Worm (Caenorhabditis elegans) whole organism, young adult: ENCODE data around the gene twk-20.

Source experiments
- B0019.2 ChIP-seq: fragments of 200-800 bp; sonication (Bioruptor generic); conservative IDR thresholded peaks from 2 replicates; pipeline ENCODE4 v1.3.6; 2022; ENCODE audit warnings: missing genetic modification reagents, missing genetic modification characterization, missing compliant biosample characterization
- F33H1.4 ChIP-seq: fragments of 200-800 bp; sonication (Bioruptor generic); IDR thresholded peaks from 2 replicates; pipeline ENCODE4 v1.3.6; 2022; ENCODE audit warnings: missing genetic modification reagents, missing genetic modification characterization, missing compliant biosample characterization
- F37B4.10 ChIP-seq: fragments of 200-800 bp; sonication (Bioruptor generic); IDR thresholded peaks from 2 replicates; pipeline ENCODE4 v1.3.6; 2022; ENCODE audit warnings: missing genetic modification characterization, missing compliant biosample characterization
- F39B2.1 ChIP-seq: fragments of 200-800 bp; sonication (Bioruptor generic); IDR thresholded peaks from 2 replicates; pipeline ENCODE4 v1.3.6; 2022; ENCODE audit warnings: missing genetic modification reagents, missing genetic modification characterization, missing compliant biosample characterization
- F49E8.2 ChIP-seq: sonication (generic microtip); optimal IDR thresholded peaks from 3 replicates; lab custom pipeline; 2017; ENCODE audit warnings: missing genetic modification characterization, mild to moderate bottlenecking, missing compliant biosample characterization, antibody characterized with exemption, moderate library complexity; ENCODE audit not compliant: insufficient read depth
- F57C9.4 ChIP-seq: sonication (generic microtip); optimal IDR thresholded peaks from 2 replicates; lab custom pipeline; 2017; ENCODE audit warnings: mild to moderate bottlenecking, missing genetic modification characterization, missing compliant biosample characterization
- K12H6.12 ChIP-seq: fragments of 200-800 bp; sonication (Bioruptor generic); optimal IDR thresholded peaks from 2 replicates; lab custom pipeline; 2018; ENCODE audit warnings: mild to moderate bottlenecking, missing genetic modification characterization, missing compliant biosample characterization
- T07F8.4 ChIP-seq: sonication (generic microtip); optimal IDR thresholded peaks from 2 replicates; lab custom pipeline; 2016; ENCODE audit warnings: mild to moderate bottlenecking, missing genetic modification characterization, moderate library complexity, missing compliant biosample characterization
- Y53G8AR.9 ChIP-seq: fragments of 200-800 bp; sonication (Bioruptor generic); conservative IDR thresholded peaks from 2 replicates; pipeline ENCODE4 v1.3.6; 2022; ENCODE audit warnings: missing genetic modification reagents, missing genetic modification characterization, missing compliant biosample characterization
- Y95B8A.8 ChIP-seq: fragments of 200-800 bp; sonication (Bioruptor generic); IDR thresholded peaks from 2 replicates; pipeline ENCODE4 v1.3.6; 2022; ENCODE audit warnings: missing genetic modification reagents, missing genetic modification characterization, missing compliant biosample characterization
- ZK185.1 ChIP-seq: sonication (generic microtip); optimal IDR thresholded peaks from 2 replicates; lab custom pipeline; 2016; ENCODE audit warnings: mild to moderate bottlenecking, missing genetic modification characterization, missing compliant biosample characterization; ENCODE audit not compliant: poor library complexity, severe bottlenecking
- akir-1 ChIP-seq: fragments of 200-800 bp; sonication (Bioruptor generic); optimal IDR thresholded peaks from 2 replicates; lab custom pipeline; 2018; ENCODE audit warnings: mild to moderate bottlenecking, missing genetic modification characterization, moderate library complexity, missing compliant biosample characterization
- ama-1 ChIP-seq, 3 experiments: fragments of 150-350 bp in 1 of 3; sonication (generic microtip) in 2 of 3; optimal IDR thresholded peaks; 2 replicates each; lab custom pipeline; 2014 to 2018; ENCODE audit warnings: missing biosample characterization in 2 of 3, missing genetic modification characterization in 2 of 3, missing genetic modification reagents in 2 of 3
- ceh-79 ChIP-seq: sonication (generic microtip); optimal IDR thresholded peaks from 2 replicates; lab custom pipeline; 2017; ENCODE audit warnings: mild to moderate bottlenecking, missing genetic modification characterization, missing compliant biosample characterization
- dox-1 ChIP-seq: fragments of 200-800 bp; sonication (Bioruptor generic); IDR thresholded peaks from 2 replicates; pipeline ENCODE4 v1.3.6; 2022; ENCODE audit warnings: missing genetic modification reagents, missing genetic modification characterization, missing compliant biosample characterization
- efl-1 ChIP-seq: fragments of 150-350 bp; optimal IDR thresholded peaks from 2 replicates; lab custom pipeline; 2014; ENCODE audit warnings: missing biosample characterization, missing genetic modification reagents, missing genetic modification characterization
- egl-18 ChIP-seq: fragments of 200-800 bp; sonication (Bioruptor generic); IDR thresholded peaks from 2 replicates; pipeline ENCODE4 v1.3.6; 2022; ENCODE audit warnings: missing genetic modification reagents, missing genetic modification characterization, missing compliant biosample characterization
- egrh-3 ChIP-seq: fragments of 200-800 bp; sonication (Bioruptor generic); IDR thresholded peaks from 2 replicates; pipeline ENCODE4 v1.3.6; 2022; ENCODE audit warnings: missing genetic modification reagents, missing genetic modification characterization, missing compliant biosample characterization
- hmg-1.2 ChIP-seq: fragments of 200-800 bp; sonication (Bioruptor generic); IDR thresholded peaks from 2 replicates; pipeline ENCODE4 v1.3.6; 2022; ENCODE audit warnings: missing genetic modification reagents, missing genetic modification characterization, missing compliant biosample characterization
- hsf-1 ChIP-seq: fragments of 200-800 bp; sonication (Bioruptor generic); IDR thresholded peaks from 2 replicates; pipeline ENCODE4 v1.3.6; 2022; ENCODE audit warnings: missing genetic modification reagents, missing genetic modification characterization, missing compliant biosample characterization
- lag-1 ChIP-seq: fragments of 200-800 bp; sonication (Bioruptor generic); IDR thresholded peaks from 2 replicates; pipeline ENCODE4 v1.3.6; 2022; ENCODE audit warnings: missing genetic modification reagents, missing genetic modification characterization, missing compliant biosample characterization
- lin-54 ChIP-seq: fragments of 200-800 bp; sonication (Bioruptor generic); optimal IDR thresholded peaks from 2 replicates; lab custom pipeline; 2018; ENCODE audit warnings: mild to moderate bottlenecking, missing genetic modification characterization, missing compliant biosample characterization
- lir-1 ChIP-seq: fragments of 200-800 bp; sonication (Bioruptor generic); conservative IDR thresholded peaks from 2 replicates; pipeline ENCODE4 v1.3.6; 2022; ENCODE audit warnings: missing genetic modification reagents, missing genetic modification characterization, missing compliant biosample characterization
- mcd-1 ChIP-seq: fragments of 200-800 bp; sonication (Bioruptor generic); IDR thresholded peaks from 2 replicates; pipeline ENCODE4 v1.3.6; 2022; ENCODE audit warnings: missing genetic modification reagents, missing genetic modification characterization, missing compliant biosample characterization
- mel-28 ChIP-seq: sonication (generic microtip); optimal IDR thresholded peaks from 2 replicates; lab custom pipeline; 2016; ENCODE audit warnings: borderline replicate concordance, mild to moderate bottlenecking, missing genetic modification characterization, missing compliant biosample characterization
- mes-4 ChIP-seq: sonication (generic microtip); optimal IDR thresholded peaks from 2 replicates; lab custom pipeline; 2016; ENCODE audit warnings: missing genotype, missing genetic modification characterization, missing compliant biosample characterization
- mxl-1 ChIP-seq: sonication (generic microtip); optimal IDR thresholded peaks from 2 replicates; lab custom pipeline; 2016; ENCODE audit warnings: missing genetic modification characterization, missing compliant biosample characterization
- nfya-2 ChIP-seq: fragments of 200-800 bp; sonication (Bioruptor generic); IDR thresholded peaks from 2 replicates; pipeline ENCODE4 v1.3.6; 2022; ENCODE audit warnings: missing genetic modification reagents, missing genetic modification characterization, missing compliant biosample characterization
- nhr-179 ChIP-seq: sonication (generic microtip); optimal IDR thresholded peaks from 2 replicates; lab custom pipeline; 2016; ENCODE audit warnings: mild to moderate bottlenecking, missing genetic modification characterization, missing compliant biosample characterization
- rcor-1 ChIP-seq: fragments of 200-800 bp; sonication (Bioruptor generic); IDR thresholded peaks from 2 replicates; pipeline ENCODE4 v1.3.6; 2022; ENCODE audit warnings: missing genetic modification reagents, missing genetic modification characterization, missing compliant biosample characterization
- sdz-38 ChIP-seq: sonication (generic microtip); optimal IDR thresholded peaks from 2 replicates; lab custom pipeline; 2016; ENCODE audit warnings: missing genotype, missing genetic modification characterization, missing compliant biosample characterization
- snpc-1.3 ChIP-seq: sonication (generic microtip); optimal IDR thresholded peaks from 2 replicates; lab custom pipeline; 2017; ENCODE audit warnings: missing genetic modification characterization, mild to moderate bottlenecking, missing compliant biosample characterization, antibody characterized with exemption, moderate library complexity, missing genotype, missing genetic modification reagents; ENCODE audit not compliant: insufficient read depth
- snpc-3.4 ChIP-seq: sonication (generic microtip); optimal IDR thresholded peaks from 2 replicates; lab custom pipeline; 2017; ENCODE audit warnings: missing genetic modification characterization, mild to moderate bottlenecking, missing compliant biosample characterization, antibody characterized with exemption, moderate library complexity, missing genotype, missing genetic modification reagents
- snpc-4 ChIP-seq, 5 experiments: fragments of 150-350 bp in 1 of 5; sonication (generic microtip) in 4 of 5; optimal IDR thresholded peaks; 2 replicates each; lab custom pipeline; 2014 to 2018; ENCODE audit warnings: missing genetic modification characterization in 5 of 5, missing biosample characterization in 3 of 5, antibody characterized with exemption in 2 of 5, mild to moderate bottlenecking in 2 of 5, missing compliant biosample characterization in 2 of 5, missing genotype in 2 of 5, moderate library complexity in 2 of 5, missing genetic modification reagents in 1 of 5
- unc-130 ChIP-seq: sonication (generic microtip); optimal IDR thresholded peaks from 2 replicates; lab custom pipeline; 2016; ENCODE audit warnings: missing genetic modification reagents, missing genetic modification characterization, missing compliant biosample characterization
- unc-62 ChIP-seq: fragments of 150-350 bp; optimal IDR thresholded peaks from 2 replicates; lab custom pipeline; 2014; ENCODE audit warnings: missing biosample characterization, missing genetic modification reagents, missing genetic modification characterization
- zfh-2 ChIP-seq: fragments of 200-800 bp; sonication (Bioruptor generic); conservative IDR thresholded peaks from 2 replicates; pipeline ENCODE4 v1.3.6; 2022; ENCODE audit warnings: missing genetic modification reagents, missing genetic modification characterization, missing compliant biosample characterization
- ztf-25 ChIP-seq: fragments of 200-800 bp; sonication (Bioruptor generic); IDR thresholded peaks from 2 replicates; pipeline ENCODE4 v1.3.6; 2022; ENCODE audit warnings: missing genetic modification reagents, missing genetic modification characterization, missing compliant biosample characterization

The twk-20 gene

DNA sequence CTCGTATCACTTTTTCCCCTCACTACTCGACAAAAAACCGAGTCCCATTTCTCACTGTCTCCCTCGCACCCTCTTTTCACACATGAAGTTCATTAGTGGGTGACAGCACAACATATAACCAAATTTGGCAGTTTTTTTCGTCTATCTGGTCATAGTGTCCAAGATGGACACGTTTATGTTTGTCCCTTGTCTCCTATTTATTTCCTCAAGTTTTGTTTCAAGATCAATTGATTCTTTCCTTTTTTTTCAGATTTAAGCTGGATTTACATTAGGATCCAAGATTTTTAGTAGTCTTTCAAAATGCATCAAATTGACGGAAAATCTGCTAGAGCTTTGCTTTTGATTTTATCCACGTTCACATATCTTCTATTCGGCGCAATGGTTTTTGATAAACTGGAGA is at the start of gene twk-20:
TSS of gene twk-20 (plus strand) at position 301 of the 400 bp plus-strand sequence.
- no peak for TF ChIP-seq K12H6.12 (tag; lab: Kevin White, UChicago)
- no peak for TF ChIP-seq ztf-25 (GFP tag; lab: Robert Waterston, UW)
- no peak for TF ChIP-seq lag-1 (GFP tag; lab: Robert Waterston, UW)
- no peak for TF ChIP-seq F57C9.4 (tag; lab: Kevin White, UChicago)
- TF ChIP-seq mxl-1 (tag; lab: Kevin White, UChicago) = no peak
- no peak for TF ChIP-seq egl-18 (GFP tag; lab: Robert Waterston, UW)
- TF ChIP-seq akir-1 (GFP tag; lab: Kevin White, UChicago) = no peak
- TF ChIP-seq unc-130 (GFP tag; lab: Kevin White, UChicago) = no peak

DNA sequence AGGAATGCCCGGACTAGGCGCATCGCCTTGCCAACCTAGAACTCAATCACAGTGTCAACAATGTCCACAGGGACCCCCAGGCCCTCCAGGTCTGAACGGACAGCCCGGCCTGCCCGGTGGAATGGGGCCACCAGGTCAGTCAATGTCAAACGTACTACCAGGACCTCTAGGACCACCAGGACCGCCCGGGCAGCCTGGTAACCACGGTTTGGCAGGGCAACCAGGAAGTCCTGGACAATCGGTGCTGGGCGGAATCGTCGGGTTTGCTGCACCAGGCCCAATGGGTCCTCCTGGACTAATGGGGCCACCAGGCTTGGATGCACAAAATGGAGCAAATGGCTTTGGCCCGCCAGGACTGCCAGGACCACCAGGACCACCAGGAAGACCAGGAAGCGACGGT is 49.0 kb upstream of the twk-20 start:
- TF ChIP-seq egrh-3 (GFP tag; lab: Robert Waterston, UW) = peak; percentile 51; the same call in 1 of the 2 replicates
- peak; percentile 90 for TF ChIP-seq zfh-2 (GFP tag; lab: Robert Waterston, UW)
- TF ChIP-seq F49E8.2 (tag; lab: Kevin White, UChicago) = no peak
- TF ChIP-seq F33H1.4 (GFP tag; lab: Robert Waterston, UW) = no peak
- no peak for TF ChIP-seq F37B4.10 (GFP tag; lab: Robert Waterston, UW)
- TF ChIP-seq, all 124 proteins: peak for 2

- TF ChIP-seq B0019.2 (GFP tag; lab: Robert Waterston, UW) (no peak), snpc-3.4 (tag; lab: Kevin White, UChicago) (no peak), efl-1 (GFP tag; lab: Kevin White, UChicago) (no peak), lir-1 (GFP tag; lab: Robert Waterston, UW) (no peak), mel-28 (no peak), sdz-38 (tag; lab: Kevin White, UChicago) (no peak), lag-1 (GFP tag; lab: Robert Waterston, UW) (no peak), T07F8.4 (tag; lab: Kevin White, UChicago) (no peak), hsf-1 (GFP tag; lab: Robert Waterston, UW) (no peak), akir-1 (GFP tag; lab: Kevin White, UChicago) (no peak), unc-62 (no peak), nfya-2 (GFP tag; lab: Robert Waterston, UW) (no peak), F39B2.1 (GFP tag; lab: Robert Waterston, UW) (no peak), ama-1 (optimal IDR thresholded peaks at IDR 0.05; lab: Kevin White, UChicago) (no peak), ama-1 (GFP tag; optimal IDR thresholded peaks at IDR 0.05; lab: Kevin White, UChicago) (no peak), mxl-1 (tag; lab: Kevin White, UChicago) (no peak), Y53G8AR.9 (GFP tag; lab: Robert Waterston, UW) (no peak), rcor-1 (GFP tag; lab: Robert Waterston, UW) (no peak), mes-4 (tag; lab: Kevin White, UChicago) (no peak), ZK185.1 (tag; lab: Kevin White, UChicago) (no peak), nhr-179 (tag; lab: Kevin White, UChicago) (no peak)
Observed at ce11 chrX:13591175-13591574, 48.5 kb upstream of the twk-20 start, which contains the start of gene col-44. Gene col-44, plus strand, starts transcription at chrX:13591475.

- TF ChIP-seq egrh-3 (GFP tag; lab: Robert Waterston, UW) (peak; percentile 98), snpc-4 (GFP tag; optimal IDR thresholded peaks at IDR 0.05; lab: Kevin White, UChicago) (no peak), snpc-4 (tag; optimal IDR thresholded peaks at IDR 0.05; lab: Kevin White, UChicago) (no peak), Y95B8A.8 (GFP tag; lab: Robert Waterston, UW) (no peak), hmg-1.2 (GFP tag; lab: Robert Waterston, UW) (no peak), dox-1 (GFP tag; lab: Robert Waterston, UW) (0 out of 2 replicates have a peak, but pooled peaks have one; percentile 14), zfh-2 (GFP tag; lab: Robert Waterston, UW) (peak; percentile 91), ceh-79 (tag; lab: Kevin White, UChicago) (no peak), mcd-1 (GFP tag; lab: Robert Waterston, UW) (peak; percentile 62), lin-54 (no peak), snpc-1.3 (tag; lab: Kevin White, UChicago) (no peak), akir-1 (GFP tag; lab: Kevin White, UChicago) (no peak)
Observed at ce11 chrX:13591953-13592352, 47.7 kb upstream of the twk-20 start.
